Worm (Caenorhabditis elegans): ENCODE measurements around the gene ced-11.

ce11 chrIII:9104060-9104459 is 15.3 kb upstream of the ced-11 start:
- TF ChIP-seq tra-4 (tag; optimal IDR thresholded peaks at IDR 0.05) = peak; percentile 37
- no peak for TF ChIP-seq ama-1 (optimal IDR thresholded peaks at IDR 0.05)
- TF ChIP-seq hmbx-1 (tag; optimal IDR thresholded peaks at IDR 0.05) = peak; percentile 20
- peak; percentile 18 for TF ChIP-seq F13C5.2 (tag; optimal IDR thresholded peaks at IDR 0.05)
- peak; percentile 79 for TF ChIP-seq flt-1 (GFP tag; IDR thresholded peaks at IDR 0.05)
- peak; percentile 74 for TF ChIP-seq ceh-36 (tag; optimal IDR thresholded peaks at IDR 0.05)
- TF ChIP-seq ets-7 (tag; optimal IDR thresholded peaks at IDR 0.05) = peak; percentile 27
